Worm (Caenorhabditis elegans) whole organism, L1 larva: Measurements from ENCODE around the gene Y75B8A.19.

Experiments used
- C16A3.4 ChIP-seq: fragments of 150-350 bp; optimal IDR thresholded peaks from 2 replicates; lab custom pipeline; 2014; ENCODE audit warnings: missing biosample characterization, missing genetic modification characterization
- F16B12.6 ChIP-seq: fragments of 150-350 bp; optimal IDR thresholded peaks from 2 replicates; lab custom pipeline; 2014; ENCODE audit warnings: missing biosample characterization, missing genetic modification characterization
- aha-1 ChIP-seq: fragments of 150-350 bp; optimal IDR thresholded peaks from 2 replicates; lab custom pipeline; 2014; ENCODE audit warnings: missing biosample characterization, missing genetic modification characterization
- blmp-1 ChIP-seq: fragments of 150-350 bp; optimal IDR thresholded peaks from 2 replicates; lab custom pipeline; 2014; ENCODE audit warnings: missing biosample characterization, missing genetic modification characterization
- ceh-90 ChIP-seq: sonication (generic microtip); optimal IDR thresholded peaks from 2 replicates; lab custom pipeline; 2016; ENCODE audit warnings: missing genetic modification characterization, missing compliant biosample characterization
- dsc-1 ChIP-seq: sonication (generic microtip); optimal IDR thresholded peaks from 2 replicates; lab custom pipeline; 2016; ENCODE audit warnings: mild to moderate bottlenecking, missing genetic modification characterization, missing compliant biosample characterization
- efl-1 ChIP-seq, 4 experiments: fragments of 150-350 bp; optimal IDR thresholded peaks in 3 of 4; peaks in 1 of 4; 1 replicate in 1 of 4; 2 replicates in 3 of 4; lab custom pipeline; 2014; ENCODE audit warnings: missing biosample characterization in 2 of 4, missing genetic modification characterization in 2 of 4, missing genetic modification reagents in 2 of 4
- egl-13 ChIP-seq: sonication (generic microtip); optimal IDR thresholded peaks from 2 replicates; lab custom pipeline; 2016; ENCODE audit warnings: missing genotype, missing genetic modification reagents, missing genetic modification characterization, missing compliant biosample characterization
- elt-3 ChIP-seq, 6 experiments: fragments of 150-350 bp in 1 of 6; sonication (generic microtip); optimal IDR thresholded peaks; 2 replicates each; lab custom pipeline; 2017 to 2018; ENCODE audit warnings: missing biosample characterization in 6 of 6, missing genetic modification characterization in 6 of 6, inconsistent platforms in 1 of 6
- fkh-10 ChIP-seq: sonication (generic microtip); optimal IDR thresholded peaks from 2 replicates; lab custom pipeline; 2017; ENCODE audit warnings: missing biosample characterization, missing genetic modification reagents, missing genetic modification characterization
- fkh-4 ChIP-seq: sonication (generic microtip); optimal IDR thresholded peaks from 2 replicates; lab custom pipeline; 2016; ENCODE audit warnings: missing compliant biosample characterization, missing genetic modification characterization, borderline replicate concordance
- fkh-8 ChIP-seq: sonication (generic microtip); optimal IDR thresholded peaks from 2 replicates; lab custom pipeline; 2016; ENCODE audit warnings: mild to moderate bottlenecking, missing genetic modification characterization, missing compliant biosample characterization
- fos-1 ChIP-seq: fragments of 150-350 bp; optimal IDR thresholded peaks from 2 replicates; lab custom pipeline; 2014; ENCODE audit warnings: missing biosample characterization, missing genetic modification characterization
- hlh-17 ChIP-seq: fragments of 200-800 bp; sonication (Bioruptor generic); optimal IDR thresholded peaks from 2 replicates; lab custom pipeline; 2018; ENCODE audit warnings: missing genetic modification characterization, mild to moderate bottlenecking, missing compliant biosample characterization, moderate library complexity, borderline replicate concordance
- irx-1 ChIP-seq: sonication (generic microtip); optimal IDR thresholded peaks from 2 replicates; lab custom pipeline; 2016; ENCODE audit warnings: missing genetic modification characterization, missing compliant biosample characterization
- isw-1 ChIP-seq: fragments of 200-800 bp; sonication (Bioruptor generic); IDR thresholded peaks from 2 replicates; pipeline ENCODE4 v1.3.6; 2022; ENCODE audit warnings: missing genetic modification characterization, missing compliant biosample characterization
- jun-1 ChIP-seq: fragments of 150-350 bp; optimal IDR thresholded peaks from 2 replicates; lab custom pipeline; 2014; ENCODE audit warnings: missing biosample characterization, missing genetic modification reagents, missing genetic modification characterization
- lin-39 ChIP-seq: fragments of 150-350 bp; optimal IDR thresholded peaks from 2 replicates; lab custom pipeline; 2014; ENCODE audit warnings: missing biosample characterization, missing genetic modification reagents, missing genetic modification characterization
- mab-9 ChIP-seq: fragments of 200-800 bp; sonication (Bioruptor generic); IDR thresholded peaks from 2 replicates; pipeline ENCODE4 v1.3.6; 2022; ENCODE audit warnings: missing genetic modification reagents, missing genetic modification characterization, missing compliant biosample characterization
- mef-2 ChIP-seq: fragments of 150-350 bp; optimal IDR thresholded peaks from 2 replicates; lab custom pipeline; 2014; ENCODE audit warnings: missing biosample characterization, missing genetic modification characterization
- mep-1 ChIP-seq: fragments of 150-350 bp; optimal IDR thresholded peaks from 2 replicates; lab custom pipeline; 2014; ENCODE audit warnings: missing biosample characterization, missing genetic modification characterization
- nhr-12 ChIP-seq: sonication (generic microtip); optimal IDR thresholded peaks from 2 replicates; lab custom pipeline; 2017; ENCODE audit warnings: missing biosample characterization, missing genetic modification characterization
- nhr-19 ChIP-seq: fragments of 200-800 bp; sonication (Bioruptor generic); conservative IDR thresholded peaks from 2 replicates; pipeline ENCODE4 v1.3.6; 2022; ENCODE audit warnings: missing genetic modification characterization, missing compliant biosample characterization
- nhr-237 ChIP-seq: fragments of 150-350 bp; optimal IDR thresholded peaks from 2 replicates; lab custom pipeline; 2014; ENCODE audit warnings: missing biosample characterization, missing genetic modification characterization
- nhr-28 ChIP-seq: fragments of 150-350 bp; optimal IDR thresholded peaks from 2 replicates; lab custom pipeline; 2014; ENCODE audit warnings: missing biosample characterization, missing genetic modification characterization
- nhr-76 ChIP-seq: sonication (generic microtip); optimal IDR thresholded peaks from 2 replicates; lab custom pipeline; 2017; ENCODE audit warnings: missing biosample characterization, missing genetic modification characterization
- nhr-84 ChIP-seq: sonication (generic microtip); optimal IDR thresholded peaks from 2 replicates; lab custom pipeline; 2017; ENCODE audit warnings: missing biosample characterization, missing genetic modification characterization
- pag-3 ChIP-seq: sonication (generic microtip); optimal IDR thresholded peaks from 2 replicates; lab custom pipeline; 2017; ENCODE audit warnings: missing genetic modification characterization, mild to moderate bottlenecking, missing compliant biosample characterization, antibody characterized with exemption, borderline replicate concordance; ENCODE audit not compliant: insufficient read depth
- pax-3 ChIP-seq: fragments of 200-800 bp; sonication (Bioruptor generic); optimal IDR thresholded peaks from 2 replicates; lab custom pipeline; 2018; ENCODE audit warnings: mild to moderate bottlenecking, missing genetic modification characterization, moderate library complexity, missing compliant biosample characterization
- snpc-4 ChIP-seq: fragments of 150-350 bp; optimal IDR thresholded peaks from 2 replicates; lab custom pipeline; 2014; ENCODE audit warnings: missing biosample characterization, missing genetic modification characterization
- snu-23 ChIP-seq: sonication (generic microtip); optimal IDR thresholded peaks from 2 replicates; lab custom pipeline; 2016; ENCODE audit warnings: missing genetic modification characterization, missing compliant biosample characterization
- sptf-1 ChIP-seq: fragments of 150-350 bp; optimal IDR thresholded peaks from 2 replicates; lab custom pipeline; 2014; ENCODE audit warnings: missing biosample characterization, missing genetic modification characterization
- swsn-7 ChIP-seq: sonication (generic microtip); optimal IDR thresholded peaks from 2 replicates; lab custom pipeline; 2016; ENCODE audit warnings: missing genetic modification characterization, missing compliant biosample characterization
- tbx-2 ChIP-seq: sonication (generic microtip); optimal IDR thresholded peaks from 2 replicates; lab custom pipeline; 2016; ENCODE audit warnings: missing genetic modification characterization, missing compliant biosample characterization
- unc-130 ChIP-seq: fragments of 150-350 bp; optimal IDR thresholded peaks from 2 replicates; lab custom pipeline; 2017; ENCODE audit warnings: missing biosample characterization, missing genetic modification characterization, inconsistent platforms
- unc-30 ChIP-seq: sonication (generic microtip); optimal IDR thresholded peaks from 2 replicates; lab custom pipeline; 2017; ENCODE audit warnings: missing biosample characterization, missing genetic modification characterization
- xbp-1 ChIP-seq: sonication (generic microtip); optimal IDR thresholded peaks from 2 replicates; lab custom pipeline; 2016; ENCODE audit warnings: missing genetic modification characterization, missing compliant biosample characterization
- ztf-4 ChIP-seq: fragments of 150-350 bp; optimal IDR thresholded peaks from 2 replicates; lab custom pipeline; 2014; ENCODE audit warnings: missing biosample characterization, missing genetic modification characterization

Y75B8A.19 gene

ce11 chrIII:12195991-12196390 lies 30.4 kb upstream of the Y75B8A.19 start:
- TF ChIP-seq nhr-12 (tag; lab: Kevin White, UChicago) (no peak), lin-39 (tag; lab: Kevin White, UChicago) (no peak), sptf-1 (tag; lab: Kevin White, UChicago) (no peak), nhr-84 (no peak), xbp-1 (tag; lab: Kevin White, UChicago) (no peak)

ce11 chrIII:12198135-12198534 lies 28.3 kb upstream of the Y75B8A.19 start:
- TF ChIP-seq efl-1 (optimal IDR thresholded peaks at IDR 0.05; lab: Kevin White, UChicago) (no peak), efl-1 (GFP tag; optimal IDR thresholded peaks at IDR 0.05 in 1 of 2; lab: Kevin White, UChicago) (peak in 1 of 2 experiments; percentile 92), mef-2 (no peak)

- TF ChIP-seq fkh-8 (tag; lab: Kevin White, UChicago) (peak; percentile 3), nhr-28 (tag; lab: Kevin White, UChicago) (no peak)
Measured at ce11 chrIII:12202437-12202836, 24.0 kb upstream of the Y75B8A.19 start, which contains the start of gene osm-12. TSS of gene osm-12 (minus strand) at chrIII:12202537.

- TF ChIP-seq aha-1 (tag; lab: Kevin White, UChicago) (no peak), hlh-17 (GFP tag; lab: Kevin White, UChicago) (no peak), unc-130 (no peak), blmp-1 (tag; lab: Kevin White, UChicago) (no peak), isw-1 (no peak)
- TF ChIP-seq, all 84 proteins: peak for 0
Measured at ce11 chrIII:12205271-12205670, 21.2 kb upstream of the Y75B8A.19 start.

ce11 chrIII:12207574-12207973 lies 18.9 kb upstream of the Y75B8A.19 start:
- no peak for TF ChIP-seq dsc-1 (tag; lab: Kevin White, UChicago)
- TF ChIP-seq elt-3 (tag; optimal IDR thresholded peaks at IDR 0.05; lab: Kevin White, UChicago): no peak
- no peak for TF ChIP-seq unc-30 (tag; lab: Kevin White, UChicago)
- no peak for TF ChIP-seq irx-1
- TF ChIP-seq, all 84 proteins: peak for 0

ce11 chrIII:12215596-12215995 lies 10.8 kb upstream of the Y75B8A.19 start, which contains the start of gene Y75B8A.13:
TSS of gene Y75B8A.13 (minus strand) at chrIII:12215696.
- TF ChIP-seq nhr-28 (tag; lab: Kevin White, UChicago): no peak
- TF ChIP-seq xbp-1 (tag; lab: Kevin White, UChicago): no peak
- no peak for TF ChIP-seq fkh-10
- no peak for TF ChIP-seq hlh-17 (GFP tag; lab: Kevin White, UChicago)
- no peak for TF ChIP-seq isw-1
- TF ChIP-seq fos-1 (tag; lab: Kevin White, UChicago): no peak
- no peak for TF ChIP-seq pax-3 (tag; lab: Kevin White, UChicago)
- no peak for TF ChIP-seq mep-1 (tag; lab: Kevin White, UChicago)
- TF ChIP-seq nhr-237 (tag; lab: Kevin White, UChicago): no peak
- TF ChIP-seq nhr-12 (tag; lab: Kevin White, UChicago): no peak
- no peak for TF ChIP-seq irx-1
- no peak for TF ChIP-seq fkh-4 (tag; lab: Kevin White, UChicago)
- TF ChIP-seq swsn-7 (tag; lab: Kevin White, UChicago): no peak
- no peak for TF ChIP-seq nhr-19
- no peak for TF ChIP-seq tbx-2

- TF ChIP-seq efl-1 (optimal IDR thresholded peaks at IDR 0.05; lab: Kevin White, UChicago) (no peak), efl-1 (GFP tag; optimal IDR thresholded peaks at IDR 0.05 in 1 of 2; lab: Kevin White, UChicago) (peak in 1 of 2 experiments; percentile 53), mab-9 (no peak)
Measured at ce11 chrIII:12218078-12218477, 8.4 kb upstream of the Y75B8A.19 start.

- TF ChIP-seq C16A3.4 (tag; lab: Kevin White, UChicago) (peak; percentile 63), ztf-4 (tag; lab: Kevin White, UChicago) (no peak), snpc-4 (no peak), nhr-76 (tag; lab: Kevin White, UChicago) (no peak), elt-3 (tag; optimal IDR thresholded peaks at IDR 0.05; lab: Kevin White, UChicago) (peak in 1 of 6 experiments; percentile 36), hlh-17 (GFP tag; lab: Kevin White, UChicago) (no peak), egl-13 (tag; lab: Kevin White, UChicago) (peak; percentile 39), tbx-2 (peak; percentile 62), blmp-1 (tag; lab: Kevin White, UChicago) (peak; percentile 9), snu-23 (peak; percentile 67), pag-3 (no peak), jun-1 (tag; lab: Kevin White, UChicago) (no peak), F16B12.6 (tag; lab: Kevin White, UChicago) (peak; percentile 25), fkh-10 (no peak), lin-39 (tag; lab: Kevin White, UChicago) (no peak), ceh-90 (tag; lab: Kevin White, UChicago) (peak; percentile 58), dsc-1 (tag; lab: Kevin White, UChicago) (no peak)
Measured at ce11 chrIII:12218633-12219097, 7.8 kb upstream of the Y75B8A.19 start, which contains the start of the genes gex-4 and gphr-1. TSS of gene gex-4 (minus strand) at chrIII:12218634. TSS of gene gphr-1 (plus strand) at chrIII:12219047.
